Worm (Caenorhabditis elegans) whole organism, L1 larva: Measurements from ENCODE around the gene F37C4.5.
A peak's percentile ranks its signal among the peaks of the same experiment; 100 is the strongest.

Experiments
- C04F5.9 ChIP-seq: sonication (generic microtip); optimal IDR thresholded peaks from 2 replicates; lab custom pipeline; 2016; ENCODE audit warnings: missing genetic modification characterization, missing compliant biosample characterization
- Y116A8C.19 ChIP-seq: sonication (generic microtip); optimal IDR thresholded peaks from 2 replicates; lab custom pipeline; 2016; ENCODE audit warnings: missing compliant biosample characterization, missing genetic modification characterization, borderline replicate concordance
- ama-1 ChIP-seq: fragments of 150-350 bp; optimal IDR thresholded peaks from 2 replicates; lab custom pipeline; 2014
- ceh-8 ChIP-seq: fragments of 200-800 bp; sonication (Bioruptor generic); optimal IDR thresholded peaks from 2 replicates; lab custom pipeline; 2018; ENCODE audit warnings: mild to moderate bottlenecking, missing genetic modification characterization, moderate library complexity, missing compliant biosample characterization
- ceh-82 ChIP-seq, 3 experiments: fragments of 150-350 bp in 1 of 3; sonication (generic microtip) in 2 of 3; optimal IDR thresholded peaks; 2 replicates each; lab custom pipeline; 2014 to 2017; ENCODE audit warnings: missing biosample characterization in 3 of 3, missing genetic modification characterization in 3 of 3
- ceh-88 ChIP-seq: fragments of 200-800 bp; sonication (Bioruptor generic); IDR thresholded peaks from 2 replicates; pipeline ENCODE4 v1.3.6; 2022; ENCODE audit warnings: missing genetic modification characterization, missing compliant biosample characterization
- dpl-1 ChIP-seq, 3 experiments: fragments of 150-350 bp in 2 of 3; sonication (generic microtip) in 1 of 3; optimal IDR thresholded peaks; 2 replicates each; lab custom pipeline; 2014 to 2017; ENCODE audit warnings: missing biosample characterization in 3 of 3, missing genetic modification characterization in 3 of 3, missing genetic modification reagents in 3 of 3
- efl-1 ChIP-seq, 4 experiments: fragments of 150-350 bp; optimal IDR thresholded peaks in 3 of 4; peaks in 1 of 4; 1 replicate in 1 of 4; 2 replicates in 3 of 4; lab custom pipeline; 2014; ENCODE audit warnings: missing biosample characterization in 2 of 4, missing genetic modification characterization in 2 of 4, missing genetic modification reagents in 2 of 4
- efl-3 ChIP-seq: fragments of 200-800 bp; sonication (Bioruptor generic); optimal IDR thresholded peaks from 2 replicates; lab custom pipeline; 2018; ENCODE audit warnings: mild to moderate bottlenecking, missing genetic modification characterization, missing compliant biosample characterization
- egl-13 ChIP-seq: sonication (generic microtip); optimal IDR thresholded peaks from 2 replicates; lab custom pipeline; 2016; ENCODE audit warnings: missing genotype, missing genetic modification reagents, missing genetic modification characterization, missing compliant biosample characterization
- egl-27 ChIP-seq, 2 experiments: fragments of 150-350 bp in 1 of 2; sonication (generic microtip); optimal IDR thresholded peaks; 3 replicates each; lab custom pipeline; 2017 to 2018; ENCODE audit warnings: missing biosample characterization in 2 of 2, missing genetic modification characterization in 2 of 2, missing genetic modification reagents in 2 of 2
- elt-2 ChIP-seq: sonication (generic microtip); optimal IDR thresholded peaks from 2 replicates; lab custom pipeline; 2016; ENCODE audit warnings: missing genetic modification characterization, mild to moderate bottlenecking, inconsistent platforms, missing compliant biosample characterization, missing genetic modification reagents
- fkh-10 ChIP-seq: sonication (generic microtip); optimal IDR thresholded peaks from 2 replicates; lab custom pipeline; 2017; ENCODE audit warnings: missing biosample characterization, missing genetic modification reagents, missing genetic modification characterization
- hlh-4 ChIP-seq: sonication (generic microtip); optimal IDR thresholded peaks from 2 replicates; lab custom pipeline; 2016; ENCODE audit warnings: mild to moderate bottlenecking, missing genetic modification characterization, missing compliant biosample characterization
- hpl-2 ChIP-seq: fragments of 150-350 bp; optimal IDR thresholded peaks from 2 replicates; lab custom pipeline; 2014; ENCODE audit warnings: missing biosample characterization, missing genetic modification reagents, missing genetic modification characterization
- jun-1 ChIP-seq: fragments of 150-350 bp; optimal IDR thresholded peaks from 2 replicates; lab custom pipeline; 2014; ENCODE audit warnings: missing biosample characterization, missing genetic modification reagents, missing genetic modification characterization
- lin-35 ChIP-seq, 2 experiments: fragments of 150-350 bp; optimal IDR thresholded peaks; 2 replicates each; lab custom pipeline; 2014; ENCODE audit warnings: missing biosample characterization in 2 of 2, missing genetic modification characterization in 2 of 2, missing genetic modification reagents in 2 of 2
- lsy-2 ChIP-seq, 2 experiments: fragments of 150-350 bp; optimal IDR thresholded peaks; 2 replicates each; lab custom pipeline; 2014; ENCODE audit warnings: missing biosample characterization in 2 of 2, missing genetic modification characterization in 2 of 2
- nhr-20 ChIP-seq: sonication (generic microtip); optimal IDR thresholded peaks from 2 replicates; lab custom pipeline; 2016; ENCODE audit warnings: mild to moderate bottlenecking, missing genetic modification characterization, missing compliant biosample characterization
- nhr-28 ChIP-seq: fragments of 150-350 bp; optimal IDR thresholded peaks from 2 replicates; lab custom pipeline; 2014; ENCODE audit warnings: missing biosample characterization, missing genetic modification characterization
- nhr-71 ChIP-seq: sonication (generic microtip); optimal IDR thresholded peaks from 2 replicates; lab custom pipeline; 2016; ENCODE audit warnings: mild to moderate bottlenecking, missing genetic modification characterization, moderate library complexity, missing compliant biosample characterization
- nhr-90 ChIP-seq: sonication (generic microtip); optimal IDR thresholded peaks from 2 replicates; lab custom pipeline; 2016; ENCODE audit warnings: mild to moderate bottlenecking, missing genetic modification characterization, missing compliant biosample characterization; ENCODE audit not compliant: poor library complexity
- pax-3 ChIP-seq: fragments of 200-800 bp; sonication (Bioruptor generic); optimal IDR thresholded peaks from 2 replicates; lab custom pipeline; 2018; ENCODE audit warnings: mild to moderate bottlenecking, missing genetic modification characterization, moderate library complexity, missing compliant biosample characterization
- pqm-1 ChIP-seq: sonication (generic microtip); optimal IDR thresholded peaks from 3 replicates; lab custom pipeline; 2017; ENCODE audit warnings: missing biosample characterization, missing genetic modification characterization
- rnt-1 ChIP-seq: sonication (generic microtip); optimal IDR thresholded peaks from 2 replicates; lab custom pipeline; 2016; ENCODE audit warnings: mild to moderate bottlenecking, missing genetic modification characterization, moderate library complexity, missing compliant biosample characterization
- snu-23 ChIP-seq: sonication (generic microtip); optimal IDR thresholded peaks from 2 replicates; lab custom pipeline; 2016; ENCODE audit warnings: missing genetic modification characterization, missing compliant biosample characterization
- tbx-2 ChIP-seq: sonication (generic microtip); optimal IDR thresholded peaks from 2 replicates; lab custom pipeline; 2016; ENCODE audit warnings: missing genetic modification characterization, missing compliant biosample characterization
- tlp-1 ChIP-seq: fragments of 150-350 bp; optimal IDR thresholded peaks from 2 replicates; lab custom pipeline; 2014; ENCODE audit warnings: missing biosample characterization, missing genetic modification characterization
- unc-130 ChIP-seq: fragments of 150-350 bp; optimal IDR thresholded peaks from 2 replicates; lab custom pipeline; 2017; ENCODE audit warnings: missing biosample characterization, missing genetic modification characterization, inconsistent platforms
- unc-86 ChIP-seq: sonication (generic microtip); optimal IDR thresholded peaks from 2 replicates; lab custom pipeline; 2016; ENCODE audit warnings: missing genetic modification characterization, missing compliant biosample characterization
- unc-98 ChIP-seq: fragments of 200-800 bp; sonication (Bioruptor generic); IDR thresholded peaks from 2 replicates; pipeline ENCODE4 v1.3.6; 2022; ENCODE audit warnings: missing genetic modification characterization, missing compliant biosample characterization
- vab-15 ChIP-seq: sonication (generic microtip); optimal IDR thresholded peaks from 2 replicates; lab custom pipeline; 2017; ENCODE audit warnings: missing genotype, mild to moderate bottlenecking, missing genetic modification characterization, missing compliant biosample characterization
- xbp-1 ChIP-seq: sonication (generic microtip); optimal IDR thresholded peaks from 2 replicates; lab custom pipeline; 2016; ENCODE audit warnings: missing genetic modification characterization, missing compliant biosample characterization
- zip-4 ChIP-seq: fragments of 200-800 bp; sonication (Bioruptor generic); optimal IDR thresholded peaks from 2 replicates; lab custom pipeline; 2018; ENCODE audit warnings: mild to moderate bottlenecking, missing genetic modification characterization, moderate library complexity, missing compliant biosample characterization
- ztf-11 ChIP-seq, 2 experiments: sonication (generic microtip); optimal IDR thresholded peaks; 2 replicates each; lab custom pipeline; 2016 to 2017; ENCODE audit warnings: missing genetic modification characterization in 2 of 2, missing biosample characterization in 1 of 2, missing compliant biosample characterization in 1 of 2

F37C4.5 gene

ce11 chrIV:3906393-3906792 lies 32.8 kb upstream of the F37C4.5 start, which contains the start of gene F56D6.11:
Gene F56D6.11 (minus strand): TSS chrIV:3906493.
- no peak for TF ChIP-seq pqm-1 (tag; lab: Kevin White, UChicago)
- TF ChIP-seq, all 84 proteins: peak for 0

- no peak for TF ChIP-seq ceh-82 (tag; optimal IDR thresholded peaks at IDR 0.05; lab: Kevin White, UChicago)
- no peak for TF ChIP-seq nhr-71 (tag; lab: Kevin White, UChicago)
- no peak for TF ChIP-seq egl-13 (tag; lab: Kevin White, UChicago)
- TF ChIP-seq snu-23: no peak
- no peak for TF ChIP-seq Y116A8C.19 (tag; lab: Kevin White, UChicago)
- TF ChIP-seq vab-15 (tag; lab: Kevin White, UChicago): no peak
- no peak for TF ChIP-seq efl-1 (optimal IDR thresholded peaks at IDR 0.05; lab: Kevin White, UChicago)
- no peak for TF ChIP-seq efl-1 (GFP tag; optimal IDR thresholded peaks at IDR 0.05 in 1 of 2; lab: Kevin White, UChicago)
- TF ChIP-seq nhr-28 (tag; lab: Kevin White, UChicago): no peak
- no peak for TF ChIP-seq ceh-88
- TF ChIP-seq rnt-1 (tag; lab: Kevin White, UChicago): no peak
- no peak for TF ChIP-seq efl-3
- TF ChIP-seq hlh-4: no peak
- TF ChIP-seq unc-98 (GFP tag; lab: Robert Waterston, UW): no peak
Observed at ce11 chrIV:3904620-3905019, 31.0 kb upstream of the F37C4.5 start, which contains the start of gene F56D6.21. Gene F56D6.21 (plus strand): TSS chrIV:3904920.

ce11 chrIV:3902955-3903354 lies 29.3 kb upstream of the F37C4.5 start, which contains the start of gene F56D6.6:
Gene F56D6.6 (plus strand): TSS chrIV:3903255.
- TF ChIP-seq dpl-1 (GFP tag; optimal IDR thresholded peaks at IDR 0.05; lab: Kevin White, UChicago) (no peak), lsy-2 (tag; optimal IDR thresholded peaks at IDR 0.05; lab: Kevin White, UChicago) (no peak), ceh-88 (no peak), xbp-1 (tag; lab: Kevin White, UChicago) (no peak), C04F5.9 (tag; lab: Kevin White, UChicago) (no peak), efl-3 (no peak), zip-4 (GFP tag; lab: Kevin White, UChicago) (no peak), Y116A8C.19 (tag; lab: Kevin White, UChicago) (no peak), ama-1 (no peak), ceh-8 (GFP tag; lab: Kevin White, UChicago) (no peak), ztf-11 (tag; optimal IDR thresholded peaks at IDR 0.05; lab: Kevin White, UChicago) (no peak), jun-1 (tag; lab: Kevin White, UChicago) (no peak)

DNA sequence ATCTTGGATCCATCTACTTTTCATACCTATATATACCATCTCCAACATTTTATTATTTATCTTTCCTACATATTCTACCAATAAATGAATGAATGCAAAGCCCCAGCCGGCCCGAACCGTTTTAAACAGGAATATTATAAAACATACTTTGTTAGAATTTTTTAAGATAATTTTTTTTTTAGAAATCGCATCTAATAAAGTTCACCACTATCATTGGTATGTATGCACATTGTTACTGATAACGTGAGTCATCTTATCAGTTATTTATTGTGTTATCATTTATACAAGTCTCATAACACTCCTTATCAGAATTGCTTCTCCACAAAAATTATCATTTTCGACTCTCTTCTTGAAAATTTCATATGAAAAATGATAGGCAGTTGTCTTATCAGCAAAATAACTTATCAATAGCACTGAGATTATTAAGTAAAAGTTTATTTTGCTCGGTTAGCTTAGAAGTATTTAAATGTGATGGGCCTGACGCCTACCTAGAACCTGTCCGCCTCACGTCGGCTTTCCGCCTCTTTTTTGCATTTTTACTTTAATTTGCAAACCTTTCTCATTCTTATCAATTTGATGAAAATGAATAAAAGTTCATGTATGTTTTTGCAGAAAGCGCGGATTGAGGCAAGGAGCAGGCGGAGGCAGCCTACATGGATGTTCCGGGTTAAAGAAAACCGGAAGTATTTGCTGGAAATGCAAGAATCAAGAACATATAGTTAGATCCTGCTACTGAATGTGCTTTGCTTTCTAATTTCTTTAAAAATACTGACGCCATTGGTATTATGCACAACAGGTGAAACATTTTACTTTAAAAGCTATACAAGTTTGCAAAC lies 26.3 kb upstream of the F37C4.5 start, which contains the start of gene srz-62:
Gene srz-62, plus strand, starts transcription at position 786 of the 836 bp plus-strand sequence.
- peak; percentile 5 for TF ChIP-seq hpl-2
- TF ChIP-seq unc-86 (tag; lab: Kevin White, UChicago): no peak
- TF ChIP-seq pqm-1 (tag; lab: Kevin White, UChicago): peak; percentile 100
- TF ChIP-seq jun-1 (tag; lab: Kevin White, UChicago): peak; percentile 97
- peak in 1 of 2 experiments; percentile 56 for TF ChIP-seq lin-35 (GFP tag; optimal IDR thresholded peaks at IDR 0.05; lab: Kevin White, UChicago)
- TF ChIP-seq tbx-2 (tag; lab: Kevin White, UChicago): no peak
- TF ChIP-seq fkh-10 (GFP tag; lab: Kevin White, UChicago): no peak
- TF ChIP-seq nhr-20: peak; percentile 32
- TF ChIP-seq nhr-90 (tag; lab: Kevin White, UChicago): peak; percentile 40
- TF ChIP-seq tlp-1 (tag; lab: Kevin White, UChicago): peak; percentile 92
- TF ChIP-seq pax-3: peak; percentile 68
- peak in 1 of 2 experiments; percentile 23 for TF ChIP-seq egl-27 (tag; optimal IDR thresholded peaks at IDR 0.05; lab: Kevin White, UChicago)
- TF ChIP-seq elt-2 (tag; lab: Kevin White, UChicago): peak; percentile 100
- no peak for TF ChIP-seq efl-1 (optimal IDR thresholded peaks at IDR 0.05; lab: Kevin White, UChicago)
- peak in 1 of 2 experiments; percentile 78 for TF ChIP-seq efl-1 (GFP tag; optimal IDR thresholded peaks at IDR 0.05 in 1 of 2; lab: Kevin White, UChicago)
- no peak for TF ChIP-seq unc-130
- peak; percentile 43 for TF ChIP-seq egl-13 (tag; lab: Kevin White, UChicago)
- no peak for TF ChIP-seq ceh-88
- peak in 1 of 2 experiments; percentile 61 for TF ChIP-seq lsy-2 (tag; optimal IDR thresholded peaks at IDR 0.05; lab: Kevin White, UChicago)
